Fruit fly (Drosophila melanogaster): ENCODE measurements around the gene CG16743.

- TF ChIP-seq emc (GFP tag; optimal IDR thresholded peaks at IDR 0.05): no peak
- no peak for TF ChIP-seq CG17186 (GFP tag; optimal IDR thresholded peaks at IDR 0.05)
- TF ChIP-seq tna (GFP tag; IDR thresholded peaks at IDR 0.05; ENCODE audit: partially characterized antibody): no peak
Observed at dm6 chr2L:10940196-10940595, 31.9 kb upstream of the CG16743 start.
